Worm (Caenorhabditis elegans) whole organism, L1 larva: ENCODE data around the gene K12B6.11.

Source experiments
- C04F5.9 ChIP-seq: sonication (generic microtip); optimal IDR thresholded peaks from 2 replicates; lab custom pipeline; 2016; ENCODE audit warnings: missing genetic modification characterization, missing compliant biosample characterization
- F16B12.6 ChIP-seq: fragments of 150-350 bp; optimal IDR thresholded peaks from 2 replicates; lab custom pipeline; 2014; ENCODE audit warnings: missing biosample characterization, missing genetic modification characterization
- aly-2 ChIP-seq: fragments of 150-350 bp; optimal IDR thresholded peaks from 2 replicates; lab custom pipeline; 2014; ENCODE audit warnings: missing biosample characterization, missing genetic modification characterization
- ama-1 ChIP-seq: fragments of 150-350 bp; optimal IDR thresholded peaks from 2 replicates; lab custom pipeline; 2014
- blmp-1 ChIP-seq: fragments of 150-350 bp; optimal IDR thresholded peaks from 2 replicates; lab custom pipeline; 2014; ENCODE audit warnings: missing biosample characterization, missing genetic modification characterization
- ceh-63 ChIP-seq: fragments of 200-800 bp; sonication (Bioruptor generic); optimal IDR thresholded peaks from 2 replicates; lab custom pipeline; 2018; ENCODE audit warnings: mild to moderate bottlenecking, missing genetic modification characterization, missing compliant biosample characterization
- ceh-8 ChIP-seq: fragments of 200-800 bp; sonication (Bioruptor generic); optimal IDR thresholded peaks from 2 replicates; lab custom pipeline; 2018; ENCODE audit warnings: mild to moderate bottlenecking, missing genetic modification characterization, moderate library complexity, missing compliant biosample characterization
- ces-1 ChIP-seq: fragments of 150-350 bp; optimal IDR thresholded peaks from 2 replicates; lab custom pipeline; 2014; ENCODE audit warnings: missing biosample characterization, missing genetic modification reagents, missing genetic modification characterization
- efl-1 ChIP-seq, 4 experiments: fragments of 150-350 bp; optimal IDR thresholded peaks in 3 of 4; peaks in 1 of 4; 1 replicate in 1 of 4; 2 replicates in 3 of 4; lab custom pipeline; 2014; ENCODE audit warnings: missing biosample characterization in 2 of 4, missing genetic modification characterization in 2 of 4, missing genetic modification reagents in 2 of 4
- efl-3 ChIP-seq: fragments of 200-800 bp; sonication (Bioruptor generic); optimal IDR thresholded peaks from 2 replicates; lab custom pipeline; 2018; ENCODE audit warnings: mild to moderate bottlenecking, missing genetic modification characterization, missing compliant biosample characterization
- egl-13 ChIP-seq: sonication (generic microtip); optimal IDR thresholded peaks from 2 replicates; lab custom pipeline; 2016; ENCODE audit warnings: missing genotype, missing genetic modification reagents, missing genetic modification characterization, missing compliant biosample characterization
- egl-27 ChIP-seq, 2 experiments: fragments of 150-350 bp in 1 of 2; sonication (generic microtip); optimal IDR thresholded peaks; 3 replicates each; lab custom pipeline; 2017 to 2018; ENCODE audit warnings: missing biosample characterization in 2 of 2, missing genetic modification characterization in 2 of 2, missing genetic modification reagents in 2 of 2
- elt-2 ChIP-seq: sonication (generic microtip); optimal IDR thresholded peaks from 2 replicates; lab custom pipeline; 2016; ENCODE audit warnings: missing genetic modification characterization, mild to moderate bottlenecking, inconsistent platforms, missing compliant biosample characterization, missing genetic modification reagents
- elt-3 ChIP-seq, 6 experiments: fragments of 150-350 bp in 1 of 6; sonication (generic microtip); optimal IDR thresholded peaks; 2 replicates each; lab custom pipeline; 2017 to 2018; ENCODE audit warnings: missing biosample characterization in 6 of 6, missing genetic modification characterization in 6 of 6, inconsistent platforms in 1 of 6
- fkh-4 ChIP-seq: sonication (generic microtip); optimal IDR thresholded peaks from 2 replicates; lab custom pipeline; 2016; ENCODE audit warnings: missing compliant biosample characterization, missing genetic modification characterization, borderline replicate concordance
- grh-1 ChIP-seq: fragments of 200-800 bp; sonication (Bioruptor generic); IDR thresholded peaks from 2 replicates; pipeline ENCODE4 v1.3.6; 2022; ENCODE audit warnings: missing genetic modification reagents, missing genetic modification characterization, missing compliant biosample characterization
- hlh-17 ChIP-seq: fragments of 200-800 bp; sonication (Bioruptor generic); optimal IDR thresholded peaks from 2 replicates; lab custom pipeline; 2018; ENCODE audit warnings: missing genetic modification characterization, mild to moderate bottlenecking, missing compliant biosample characterization, moderate library complexity, borderline replicate concordance
- hpl-2 ChIP-seq: fragments of 150-350 bp; optimal IDR thresholded peaks from 2 replicates; lab custom pipeline; 2014; ENCODE audit warnings: missing biosample characterization, missing genetic modification reagents, missing genetic modification characterization
- irx-1 ChIP-seq: sonication (generic microtip); optimal IDR thresholded peaks from 2 replicates; lab custom pipeline; 2016; ENCODE audit warnings: missing genetic modification characterization, missing compliant biosample characterization
- jun-1 ChIP-seq: fragments of 150-350 bp; optimal IDR thresholded peaks from 2 replicates; lab custom pipeline; 2014; ENCODE audit warnings: missing biosample characterization, missing genetic modification reagents, missing genetic modification characterization
- lin-13 ChIP-seq: fragments of 150-350 bp; optimal IDR thresholded peaks from 2 replicates; lab custom pipeline; 2014; ENCODE audit warnings: missing biosample characterization, missing genetic modification reagents, missing genetic modification characterization
- lin-15B ChIP-seq: fragments of 150-350 bp; sonication (generic microtip); optimal IDR thresholded peaks from 3 replicates; lab custom pipeline; 2014; ENCODE audit warnings: missing biosample characterization, missing genetic modification characterization
- lin-35 ChIP-seq, 2 experiments: fragments of 150-350 bp; optimal IDR thresholded peaks; 2 replicates each; lab custom pipeline; 2014; ENCODE audit warnings: missing biosample characterization in 2 of 2, missing genetic modification characterization in 2 of 2, missing genetic modification reagents in 2 of 2
- lin-39 ChIP-seq: fragments of 150-350 bp; optimal IDR thresholded peaks from 2 replicates; lab custom pipeline; 2014; ENCODE audit warnings: missing biosample characterization, missing genetic modification reagents, missing genetic modification characterization
- lir-3 ChIP-seq: sonication (generic microtip); optimal IDR thresholded peaks from 2 replicates; lab custom pipeline; 2016; ENCODE audit warnings: mild to moderate bottlenecking, missing genetic modification characterization, moderate library complexity, missing compliant biosample characterization; ENCODE audit not compliant: poor library complexity
- lsy-2 ChIP-seq, 2 experiments: fragments of 150-350 bp; optimal IDR thresholded peaks; 2 replicates each; lab custom pipeline; 2014; ENCODE audit warnings: missing biosample characterization in 2 of 2, missing genetic modification characterization in 2 of 2
- mdl-1 ChIP-seq, 2 experiments: fragments of 150-350 bp; optimal IDR thresholded peaks; 2 replicates each; lab custom pipeline; 2014 to 2017; ENCODE audit warnings: missing biosample characterization in 2 of 2, missing genetic modification characterization in 2 of 2, inconsistent platforms in 1 of 2
- mef-2 ChIP-seq: fragments of 150-350 bp; optimal IDR thresholded peaks from 2 replicates; lab custom pipeline; 2014; ENCODE audit warnings: missing biosample characterization, missing genetic modification characterization
- nhr-19 ChIP-seq: fragments of 200-800 bp; sonication (Bioruptor generic); conservative IDR thresholded peaks from 2 replicates; pipeline ENCODE4 v1.3.6; 2022; ENCODE audit warnings: missing genetic modification characterization, missing compliant biosample characterization
- nhr-20 ChIP-seq: sonication (generic microtip); optimal IDR thresholded peaks from 2 replicates; lab custom pipeline; 2016; ENCODE audit warnings: mild to moderate bottlenecking, missing genetic modification characterization, missing compliant biosample characterization
- nhr-28 ChIP-seq: fragments of 150-350 bp; optimal IDR thresholded peaks from 2 replicates; lab custom pipeline; 2014; ENCODE audit warnings: missing biosample characterization, missing genetic modification characterization
- nhr-47 ChIP-seq: sonication (generic microtip); optimal IDR thresholded peaks from 2 replicates; lab custom pipeline; 2016; ENCODE audit warnings: mild to moderate bottlenecking, missing genetic modification characterization, moderate library complexity, missing compliant biosample characterization
- nhr-71 ChIP-seq: sonication (generic microtip); optimal IDR thresholded peaks from 2 replicates; lab custom pipeline; 2016; ENCODE audit warnings: mild to moderate bottlenecking, missing genetic modification characterization, moderate library complexity, missing compliant biosample characterization
- nhr-76 ChIP-seq: sonication (generic microtip); optimal IDR thresholded peaks from 2 replicates; lab custom pipeline; 2017; ENCODE audit warnings: missing biosample characterization, missing genetic modification characterization
- nhr-90 ChIP-seq: sonication (generic microtip); optimal IDR thresholded peaks from 2 replicates; lab custom pipeline; 2016; ENCODE audit warnings: mild to moderate bottlenecking, missing genetic modification characterization, missing compliant biosample characterization; ENCODE audit not compliant: poor library complexity
- pag-3 ChIP-seq: sonication (generic microtip); optimal IDR thresholded peaks from 2 replicates; lab custom pipeline; 2017; ENCODE audit warnings: missing genetic modification characterization, mild to moderate bottlenecking, missing compliant biosample characterization, antibody characterized with exemption, borderline replicate concordance; ENCODE audit not compliant: insufficient read depth
- pax-3 ChIP-seq: fragments of 200-800 bp; sonication (Bioruptor generic); optimal IDR thresholded peaks from 2 replicates; lab custom pipeline; 2018; ENCODE audit warnings: mild to moderate bottlenecking, missing genetic modification characterization, moderate library complexity, missing compliant biosample characterization
- pqm-1 ChIP-seq: sonication (generic microtip); optimal IDR thresholded peaks from 3 replicates; lab custom pipeline; 2017; ENCODE audit warnings: missing biosample characterization, missing genetic modification characterization
- rnt-1 ChIP-seq: sonication (generic microtip); optimal IDR thresholded peaks from 2 replicates; lab custom pipeline; 2016; ENCODE audit warnings: mild to moderate bottlenecking, missing genetic modification characterization, moderate library complexity, missing compliant biosample characterization
- snpc-4 ChIP-seq: fragments of 150-350 bp; optimal IDR thresholded peaks from 2 replicates; lab custom pipeline; 2014; ENCODE audit warnings: missing biosample characterization, missing genetic modification characterization
- snu-23 ChIP-seq: sonication (generic microtip); optimal IDR thresholded peaks from 2 replicates; lab custom pipeline; 2016; ENCODE audit warnings: missing genetic modification characterization, missing compliant biosample characterization
- sox-4 ChIP-seq: sonication (generic microtip); optimal IDR thresholded peaks from 2 replicates; lab custom pipeline; 2016; ENCODE audit warnings: missing genetic modification characterization, missing compliant biosample characterization
- sptf-1 ChIP-seq: fragments of 150-350 bp; optimal IDR thresholded peaks from 2 replicates; lab custom pipeline; 2014; ENCODE audit warnings: missing biosample characterization, missing genetic modification characterization
- sup-37 ChIP-seq: fragments of 200-800 bp; sonication (Bioruptor generic); optimal IDR thresholded peaks from 2 replicates; lab custom pipeline; 2018; ENCODE audit warnings: mild to moderate bottlenecking, missing genetic modification characterization, missing compliant biosample characterization
- tbx-2 ChIP-seq: sonication (generic microtip); optimal IDR thresholded peaks from 2 replicates; lab custom pipeline; 2016; ENCODE audit warnings: missing genetic modification characterization, missing compliant biosample characterization
- tlp-1 ChIP-seq: fragments of 150-350 bp; optimal IDR thresholded peaks from 2 replicates; lab custom pipeline; 2014; ENCODE audit warnings: missing biosample characterization, missing genetic modification characterization
- unc-30 ChIP-seq: sonication (generic microtip); optimal IDR thresholded peaks from 2 replicates; lab custom pipeline; 2017; ENCODE audit warnings: missing biosample characterization, missing genetic modification characterization
- unc-62 ChIP-seq: fragments of 150-350 bp; optimal IDR thresholded peaks from 2 replicates; lab custom pipeline; 2014; ENCODE audit warnings: missing biosample characterization, missing genetic modification reagents, missing genetic modification characterization
- unc-86 ChIP-seq: sonication (generic microtip); optimal IDR thresholded peaks from 2 replicates; lab custom pipeline; 2016; ENCODE audit warnings: missing genetic modification characterization, missing compliant biosample characterization
- unc-98 ChIP-seq: fragments of 200-800 bp; sonication (Bioruptor generic); IDR thresholded peaks from 2 replicates; pipeline ENCODE4 v1.3.6; 2022; ENCODE audit warnings: missing genetic modification characterization, missing compliant biosample characterization
- zag-1 ChIP-seq: fragments of 150-350 bp; optimal IDR thresholded peaks from 2 replicates; lab custom pipeline; 2014; ENCODE audit warnings: missing biosample characterization, missing genetic modification characterization
- ztf-11 ChIP-seq, 2 experiments: sonication (generic microtip); optimal IDR thresholded peaks; 2 replicates each; lab custom pipeline; 2016 to 2017; ENCODE audit warnings: missing genetic modification characterization in 2 of 2, missing biosample characterization in 1 of 2, missing compliant biosample characterization in 1 of 2
- ztf-4 ChIP-seq: fragments of 150-350 bp; optimal IDR thresholded peaks from 2 replicates; lab custom pipeline; 2014; ENCODE audit warnings: missing biosample characterization, missing genetic modification characterization

K12B6.11 gene

DNA sequence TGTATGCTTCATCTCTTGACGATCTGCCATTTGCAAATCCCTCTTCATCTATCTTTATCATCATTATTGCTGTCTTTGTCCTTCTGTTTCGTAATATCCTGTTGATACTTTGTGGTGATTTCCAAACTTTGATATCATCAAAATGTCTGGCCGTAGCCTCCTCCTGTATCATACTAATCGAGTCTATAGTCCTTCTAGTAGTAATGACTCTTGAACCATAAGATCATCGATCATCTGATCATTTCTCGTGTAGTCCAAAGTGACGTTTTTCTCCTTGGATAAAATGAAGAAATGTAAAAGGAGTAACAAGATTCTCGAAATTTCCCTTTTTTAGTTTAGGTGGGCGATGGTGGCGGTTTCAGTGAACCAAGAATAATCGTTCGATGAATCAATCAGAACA lies 30.7 kb downstream of the K12B6.11 start:
- TF ChIP-seq nhr-47, result peak; percentile 20
- TF ChIP-seq hpl-2 (GFP tag; lab: Kevin White, UChicago), result no peak
- no peak for TF ChIP-seq egl-13
- no peak for TF ChIP-seq fkh-4 (tag; lab: Kevin White, UChicago)
- TF ChIP-seq lin-15B (tag; lab: Kevin White, UChicago), result no peak
- no peak for TF ChIP-seq hlh-17 (GFP tag; lab: Kevin White, UChicago)
- TF ChIP-seq nhr-28 (tag; lab: Kevin White, UChicago), result no peak
- no peak for TF ChIP-seq tlp-1 (tag; lab: Kevin White, UChicago)
- no peak for TF ChIP-seq C04F5.9 (tag; lab: Kevin White, UChicago)
- TF ChIP-seq mef-2 (tag; lab: Kevin White, UChicago), result no peak
- TF ChIP-seq F16B12.6 (tag; lab: Kevin White, UChicago), result no peak
- TF ChIP-seq lir-3 (tag; lab: Kevin White, UChicago), result no peak
- no peak for TF ChIP-seq ceh-63 (GFP tag; lab: Kevin White, UChicago)
- TF ChIP-seq rnt-1, result no peak
- peak; percentile 26 for TF ChIP-seq nhr-90 (tag; lab: Kevin White, UChicago)
- TF ChIP-seq unc-62 (GFP tag; lab: Kevin White, UChicago), result no peak
- TF ChIP-seq irx-1 (tag; lab: Kevin White, UChicago), result no peak
- no peak for TF ChIP-seq ces-1
- no peak for TF ChIP-seq sox-4 (tag; lab: Kevin White, UChicago)
- TF ChIP-seq efl-1 (optimal IDR thresholded peaks at IDR 0.05; lab: Kevin White, UChicago), result no peak
- no peak for TF ChIP-seq efl-1 (GFP tag; optimal IDR thresholded peaks at IDR 0.05 in 1 of 2; lab: Kevin White, UChicago)
- no peak for TF ChIP-seq unc-86
- TF ChIP-seq lin-13 (GFP tag; lab: Kevin White, UChicago), result no peak
- TF ChIP-seq pax-3, result no peak
- TF ChIP-seq ztf-4 (tag; lab: Kevin White, UChicago), result no peak
- peak; percentile 16 for TF ChIP-seq tbx-2
- no peak for TF ChIP-seq pqm-1
- TF ChIP-seq snpc-4 (tag; lab: Kevin White, UChicago), result no peak
- no peak for TF ChIP-seq sptf-1 (tag; lab: Kevin White, UChicago)
- peak; percentile 52; the same call in 1 of the 2 replicates for TF ChIP-seq grh-1
- TF ChIP-seq ama-1 (lab: Kevin White, UChicago), result no peak
- TF ChIP-seq efl-3, result no peak
- TF ChIP-seq aly-2 (tag; lab: Kevin White, UChicago), result no peak
- TF ChIP-seq unc-98 (GFP tag; lab: Robert Waterston, UW), result no peak
- no peak for TF ChIP-seq elt-2 (tag; lab: Kevin White, UChicago)
- TF ChIP-seq lin-39 (tag; lab: Kevin White, UChicago), result no peak
- no peak for TF ChIP-seq egl-27 (tag; optimal IDR thresholded peaks at IDR 0.05; lab: Kevin White, UChicago)
- TF ChIP-seq unc-30 (tag; lab: Kevin White, UChicago), result no peak
- TF ChIP-seq lsy-2 (tag; optimal IDR thresholded peaks at IDR 0.05; lab: Kevin White, UChicago), result no peak
- no peak for TF ChIP-seq pag-3 (tag; lab: Kevin White, UChicago)
- no peak for TF ChIP-seq ceh-8 (GFP tag; lab: Kevin White, UChicago)
- peak; percentile 55 for TF ChIP-seq nhr-19 (GFP tag; lab: Robert Waterston, UW)
- TF ChIP-seq zag-1 (tag; lab: Kevin White, UChicago), result no peak
- TF ChIP-seq jun-1, result no peak
- peak in 1 of 2 experiments; percentile 38 for TF ChIP-seq lin-35 (GFP tag; optimal IDR thresholded peaks at IDR 0.05; lab: Kevin White, UChicago)
- TF ChIP-seq nhr-71, result peak; percentile 69
- peak in 5 of 6 experiments; percentile 60 to 88 (median 84) for TF ChIP-seq elt-3 (tag; optimal IDR thresholded peaks at IDR 0.05; lab: Kevin White, UChicago)
- no peak for TF ChIP-seq sup-37 (GFP tag; lab: Kevin White, UChicago)
- TF ChIP-seq snu-23, result peak; percentile 31
- TF ChIP-seq blmp-1 (tag; lab: Kevin White, UChicago), result peak; percentile 47
- no peak for TF ChIP-seq ztf-11 (tag; optimal IDR thresholded peaks at IDR 0.05; lab: Kevin White, UChicago)
- no peak for TF ChIP-seq nhr-76 (tag; lab: Kevin White, UChicago)
- TF ChIP-seq mdl-1 (tag; optimal IDR thresholded peaks at IDR 0.05; lab: Kevin White, UChicago), result no peak
- peak; percentile 76 for TF ChIP-seq nhr-20
